Fruit fly (Drosophila melanogaster) whole organism, embryonic: ENCODE results near the gene CG10208.

Experiments
- Ada2b ChIP-seq: fragments of 200-800 bp; sonication (Bioruptor generic); IDR thresholded peaks from 2 replicates; pipeline ENCODE4 v1.3.6; 2022; ENCODE audit warnings: missing biosample characterization, missing genetic modification characterization
- Atf-2 ChIP-seq: fragments of 200-800 bp; sonication (Bioruptor generic); optimal IDR thresholded peaks from 2 replicates; lab custom pipeline; 2016; ENCODE audit warnings: missing biosample characterization, missing genetic modification characterization
- Bteb2 ChIP-seq: fragments of 200-800 bp; sonication (Bioruptor generic); optimal IDR thresholded peaks from 2 replicates; lab custom pipeline; 2016; ENCODE audit warnings: missing biosample characterization, missing genetic modification characterization
- C15 ChIP-seq: fragments of 200-800 bp; sonication (Bioruptor generic); IDR thresholded peaks from 3 replicates; pipeline ENCODE4 v1.3.6; 2022; ENCODE audit warnings: missing biosample characterization, missing genetic modification characterization
- CG12769 ChIP-seq: fragments of 200-800 bp; sonication (Bioruptor generic); optimal IDR thresholded peaks from 2 replicates; lab custom pipeline; 2019; ENCODE audit warnings: missing biosample characterization, mild to moderate bottlenecking, missing genetic modification characterization, moderate library complexity
- CG13296 ChIP-seq: fragments of 200-800 bp; sonication (Bioruptor generic); optimal IDR thresholded peaks from 3 replicates; lab custom pipeline; 2018; ENCODE audit warnings: missing biosample characterization, mild to moderate bottlenecking, missing genetic modification characterization
- CG14667 ChIP-seq: fragments of 200-800 bp; sonication (Bioruptor generic); IDR thresholded peaks from 2 replicates; pipeline ENCODE4 v1.3.6; 2022; ENCODE audit warnings: missing biosample characterization, missing genetic modification characterization
- CG17328 ChIP-seq: fragments of 200-800 bp; sonication (Bioruptor generic); IDR thresholded peaks from 2 replicates; pipeline ENCODE4 v1.3.6; 2022; ENCODE audit warnings: missing biosample characterization, missing genetic modification characterization
- CG17829 ChIP-seq: fragments of 200-800 bp; optimal IDR thresholded peaks from 2 replicates; lab custom pipeline; 2019; ENCODE audit warnings: missing biosample characterization, mild to moderate bottlenecking, missing genetic modification characterization, moderate library complexity
- CG1792 ChIP-seq: fragments of 200-800 bp; sonication (Bioruptor generic); optimal IDR thresholded peaks from 2 replicates; lab custom pipeline; 2016; ENCODE audit warnings: missing biosample characterization, missing genetic modification characterization
- CG18011 ChIP-seq: fragments of 200-800 bp; sonication (Bioruptor generic); optimal IDR thresholded peaks from 2 replicates; lab custom pipeline; 2017; ENCODE audit warnings: missing biosample characterization, missing genetic modification characterization, mild to moderate bottlenecking, moderate library complexity, missing genotype
- CG2678 ChIP-seq: fragments of 200-800 bp; sonication (Bioruptor generic); optimal IDR thresholded peaks from 3 replicates; lab custom pipeline; 2019; ENCODE audit warnings: missing biosample characterization, mild to moderate bottlenecking, missing genetic modification characterization, moderate library complexity
- CG2875 ChIP-seq: fragments of 200-800 bp; sonication (Bioruptor generic); optimal IDR thresholded peaks from 2 replicates; lab custom pipeline; 2017; ENCODE audit warnings: missing biosample characterization, mild to moderate bottlenecking, missing genetic modification characterization, missing genetic modification reagents
- CG8924 ChIP-seq: fragments of 200-800 bp; optimal IDR thresholded peaks from 3 replicates; lab custom pipeline; 2019; ENCODE audit warnings: missing biosample characterization, mild to moderate bottlenecking, missing genetic modification characterization, moderate library complexity
- CG9727 ChIP-seq: fragments of 200-800 bp; sonication (Bioruptor generic); optimal IDR thresholded peaks from 3 replicates; lab custom pipeline; 2017; ENCODE audit warnings: missing biosample characterization, mild to moderate bottlenecking, missing genetic modification characterization
- CG9797 ChIP-seq: fragments of 200-800 bp; sonication (Bioruptor generic); optimal IDR thresholded peaks from 3 replicates; lab custom pipeline; 2018; ENCODE audit warnings: missing biosample characterization, mild to moderate bottlenecking, missing genetic modification characterization
- CG9876 ChIP-seq: fragments of 200-800 bp; sonication (Bioruptor generic); optimal IDR thresholded peaks from 2 replicates; lab custom pipeline; 2016; ENCODE audit warnings: missing biosample characterization, missing genetic modification characterization
- CG9932 ChIP-seq: fragments of 200-800 bp; sonication (Bioruptor generic); IDR thresholded peaks from 2 replicates; pipeline ENCODE4 v1.3.6; 2022; ENCODE audit warnings: missing biosample characterization, missing genetic modification characterization
- D ChIP-seq, 2 experiments: fragments of 200-800 bp in 1 of 2; fragments of >200 bp in 1 of 2; sonication (Bioruptor generic) in 1 of 2; optimal IDR thresholded peaks; 2 replicates in 1 of 2; 3 replicates in 1 of 2; lab custom pipeline; 2017; ENCODE audit warnings: mild to moderate bottlenecking in 1 of 2, missing biosample characterization in 1 of 2, missing genetic modification characterization in 1 of 2, missing genetic modification reagents in 1 of 2
- D19B ChIP-seq: fragments of 200-800 bp; sonication (Bioruptor generic); optimal IDR thresholded peaks from 2 replicates; lab custom pipeline; 2017; ENCODE audit warnings: missing biosample characterization, mild to moderate bottlenecking, missing genetic modification characterization
- Dp ChIP-seq: fragments of 200-800 bp; sonication (Bioruptor generic); optimal IDR thresholded peaks from 2 replicates; lab custom pipeline; 2018; ENCODE audit warnings: missing biosample characterization, mild to moderate bottlenecking, missing genetic modification characterization, moderate library complexity
- E2f2 ChIP-seq: fragments of 200-800 bp; sonication (Bioruptor generic); IDR thresholded peaks from 2 replicates; pipeline ENCODE4 v1.3.6; 2022; ENCODE audit warnings: missing biosample characterization, missing genetic modification characterization
- Fer2 ChIP-seq: fragments of 200-800 bp; sonication (Bioruptor generic); optimal IDR thresholded peaks from 2 replicates; lab custom pipeline; 2018; ENCODE audit warnings: missing biosample characterization, mild to moderate bottlenecking, missing genetic modification characterization, moderate library complexity
- MBD-R2 ChIP-seq: fragments of 200-800 bp; sonication (Bioruptor generic); IDR thresholded peaks from 2 replicates; pipeline ENCODE4 v1.3.6; 2022; ENCODE audit warnings: missing biosample characterization, missing genetic modification characterization
- MESR4 ChIP-seq: fragments of 200-800 bp; sonication (Bioruptor generic); optimal IDR thresholded peaks from 2 replicates; lab custom pipeline; 2018; ENCODE audit warnings: missing biosample characterization, mild to moderate bottlenecking, missing genetic modification characterization, moderate library complexity
- NFAT ChIP-seq: fragments of 200-800 bp; sonication (Bioruptor generic); IDR thresholded peaks from 2 replicates; pipeline ENCODE4 v1.3.6; 2022; ENCODE audit warnings: missing biosample characterization, missing genetic modification characterization
- Pdp1 ChIP-seq, 2 experiments: fragments of 200-800 bp; sonication (Bioruptor generic); optimal IDR thresholded peaks; 3 replicates each; lab custom pipeline; 2016; ENCODE audit warnings: missing biosample characterization in 2 of 2, missing genetic modification characterization in 2 of 2, mild to moderate bottlenecking in 1 of 2, moderate library complexity in 1 of 2
- Ravus ChIP-seq: fragments of 200-800 bp; sonication (Bioruptor generic); IDR thresholded peaks from 2 replicates; pipeline ENCODE4 v1.3.6; 2022; ENCODE audit warnings: missing biosample characterization, missing genetic modification characterization
- Side ChIP-seq: fragments of 200-800 bp; sonication (Bioruptor generic); optimal IDR thresholded peaks from 2 replicates; lab custom pipeline; 2016; ENCODE audit warnings: missing biosample characterization, missing genetic modification characterization
- Xbp1 ChIP-seq: fragments of 200-800 bp; sonication (Bioruptor generic); optimal IDR thresholded peaks from 3 replicates; lab custom pipeline; 2016; ENCODE audit warnings: missing biosample characterization, mild to moderate bottlenecking, missing genetic modification characterization
- chn ChIP-seq: fragments of 200-800 bp; sonication (Bioruptor generic); optimal IDR thresholded peaks from 2 replicates; lab custom pipeline; 2016; ENCODE audit warnings: missing biosample characterization, missing genetic modification characterization
- corto ChIP-seq: fragments of 200-800 bp; sonication (Bioruptor generic); optimal IDR thresholded peaks from 2 replicates; lab custom pipeline; 2016; ENCODE audit warnings: missing biosample characterization, mild to moderate bottlenecking, missing genetic modification characterization, moderate library complexity
- crp ChIP-seq, 2 experiments: fragments of 200-800 bp; sonication (Bioruptor generic); optimal IDR thresholded peaks; 2 replicates in 1 of 2; 3 replicates in 1 of 2; lab custom pipeline; 2017; ENCODE audit warnings: missing biosample characterization in 2 of 2, missing genetic modification characterization in 2 of 2, mild to moderate bottlenecking in 1 of 2, moderate library complexity in 1 of 2
- danr ChIP-seq: fragments of 200-800 bp; sonication (Bioruptor generic); IDR thresholded peaks from 2 replicates; pipeline ENCODE4 v1.3.6; 2022; ENCODE audit warnings: missing biosample characterization, missing genetic modification characterization
- dmrt11E ChIP-seq: fragments of 200-800 bp; sonication (Bioruptor generic); optimal IDR thresholded peaks from 3 replicates; lab custom pipeline; 2018; ENCODE audit warnings: missing biosample characterization, mild to moderate bottlenecking, missing genetic modification characterization, moderate library complexity
- ftz-f1 ChIP-seq: fragments of 200-800 bp; sonication (Bioruptor generic); optimal IDR thresholded peaks from 2 replicates; lab custom pipeline; 2016; ENCODE audit warnings: missing biosample characterization, missing genetic modification characterization
- gro ChIP-seq: fragments of 200-800 bp; sonication (Bioruptor generic); optimal IDR thresholded peaks from 2 replicates; lab custom pipeline; 2016; ENCODE audit warnings: missing biosample characterization, missing genetic modification characterization
- gsb-n ChIP-seq: fragments of 200-800 bp; sonication (Bioruptor generic); optimal IDR thresholded peaks from 3 replicates; lab custom pipeline; 2018; ENCODE audit warnings: missing biosample characterization, mild to moderate bottlenecking, missing genetic modification characterization
- ham ChIP-seq: fragments of 200-800 bp; sonication (Bioruptor generic); IDR thresholded peaks from 2 replicates; pipeline ENCODE4 v1.3.6; 2022; ENCODE audit warnings: missing biosample characterization, missing genetic modification characterization
- lilli ChIP-seq: fragments of 200-800 bp; sonication (Bioruptor generic); optimal IDR thresholded peaks from 3 replicates; lab custom pipeline; 2016; ENCODE audit warnings: missing biosample characterization, missing genetic modification characterization
- mirr ChIP-seq: fragments of 200-800 bp; sonication (Bioruptor generic); optimal IDR thresholded peaks from 3 replicates; lab custom pipeline; 2018; ENCODE audit warnings: missing biosample characterization, mild to moderate bottlenecking, missing genetic modification characterization
- mld ChIP-seq: fragments of 200-800 bp; sonication (Bioruptor generic); IDR thresholded peaks from 3 replicates; pipeline ENCODE4 v1.3.6; 2022; ENCODE audit warnings: missing biosample characterization, missing genetic modification characterization; ENCODE audit not compliant: partially characterized antibody
- nom ChIP-seq: fragments of 200-800 bp; sonication (Bioruptor generic); optimal IDR thresholded peaks from 2 replicates; lab custom pipeline; 2017; ENCODE audit warnings: missing biosample characterization, missing genetic modification characterization, mild to moderate bottlenecking, moderate library complexity, missing genetic modification reagents
- psq ChIP-seq: fragments of 200-800 bp; sonication (Bioruptor generic); optimal IDR thresholded peaks from 2 replicates; lab custom pipeline; 2017; ENCODE audit warnings: missing biosample characterization, missing genetic modification characterization
- shn ChIP-seq: fragments of 200-800 bp; sonication (Bioruptor generic); optimal IDR thresholded peaks from 3 replicates; lab custom pipeline; 2016; ENCODE audit warnings: missing biosample characterization, missing genetic modification characterization
- sima ChIP-seq: fragments of 200-800 bp; sonication (Bioruptor generic); optimal IDR thresholded peaks from 2 replicates; lab custom pipeline; 2016; ENCODE audit warnings: missing biosample characterization, missing genetic modification characterization
- sisA ChIP-seq: fragments of 200-800 bp; sonication (Bioruptor generic); IDR thresholded peaks from 2 replicates; pipeline ENCODE4 v1.3.6; 2022; ENCODE audit warnings: missing biosample characterization, missing genetic modification characterization
- sqz ChIP-seq: fragments of 200-800 bp; sonication (Bioruptor generic); optimal IDR thresholded peaks from 3 replicates; lab custom pipeline; 2018; ENCODE audit warnings: missing biosample characterization, mild to moderate bottlenecking, missing genetic modification characterization
- tgo ChIP-seq: fragments of 200-800 bp; sonication (Bioruptor generic); IDR thresholded peaks from 3 replicates; pipeline ENCODE4 v1.3.6; 2022; ENCODE audit warnings: missing biosample characterization, missing genetic modification characterization
- tna ChIP-seq: fragments of 200-800 bp; sonication (Bioruptor generic); IDR thresholded peaks from 2 replicates; pipeline ENCODE4 v1.3.6; 2022; ENCODE audit warnings: missing biosample characterization, missing genetic modification characterization; ENCODE audit not compliant: partially characterized antibody

Gene CG10208

DNA sequence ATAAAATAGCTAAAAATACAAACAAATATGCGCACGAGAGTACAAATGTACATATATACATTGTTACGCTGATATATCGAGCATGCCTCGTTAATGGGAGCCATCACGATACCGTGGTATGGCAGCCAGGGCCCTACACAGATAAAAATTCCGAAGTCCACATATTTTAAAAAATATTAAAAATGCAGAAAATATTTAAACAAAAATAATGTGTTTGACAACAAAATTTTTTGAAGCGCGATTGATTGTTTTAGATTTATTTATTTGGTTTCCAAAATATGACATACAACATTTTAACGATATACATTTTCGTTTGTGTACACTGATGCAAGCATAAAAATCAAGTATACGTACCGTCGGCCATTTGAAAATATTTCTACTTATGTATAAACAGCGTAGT is 47.2 kb downstream of the CG10208 start (continued):
- TF ChIP-seq CG9932 (GFP tag; lab: Robert Waterston, UW) (peak; percentile 90), sisA (GFP tag; lab: Robert Waterston, UW) (peak; percentile 72), Dp (GFP tag; lab: Kevin White, UChicago) (no peak), Fer2 (tag; lab: Kevin White, UChicago) (peak; percentile 45), danr (GFP tag; lab: Robert Waterston, UW) (peak; percentile 43; the same call in 1 of the 2 replicates), Atf-2 (GFP tag; lab: Kevin White, UChicago) (peak; percentile 29), gsb-n (tag; lab: Kevin White, UChicago) (peak; percentile 4), CG17829 (tag; lab: Kevin White, UChicago) (peak; percentile 75), crp (GFP tag; optimal IDR thresholded peaks at IDR 0.05; lab: Kevin White, UChicago) (peak in 1 of 2 experiments; percentile 8), mirr (GFP tag; lab: Kevin White, UChicago) (peak; percentile 12), CG2678 (tag; lab: Kevin White, UChicago) (peak; percentile 90), mld (GFP tag; lab: Robert Waterston, UW) (no peak), D (optimal IDR thresholded peaks at IDR 0.05; lab: Kevin White, UChicago) (no peak), D (GFP tag; optimal IDR thresholded peaks at IDR 0.05; lab: Kevin White, UChicago) (peak; percentile 10), CG1792 (GFP tag; lab: Kevin White, UChicago) (peak; percentile 41), CG9727 (GFP tag; lab: Kevin White, UChicago) (peak; percentile 85), corto (GFP tag; lab: Kevin White, UChicago) (peak; percentile 11), MBD-R2 (GFP tag; lab: Robert Waterston, UW) (peak; percentile 58; the same call in 1 of the 2 replicates), CG13296 (GFP tag; lab: Kevin White, UChicago) (peak; percentile 75), sima (peak; percentile 22), shn (GFP tag; lab: Kevin White, UChicago) (peak; percentile 32), E2f2 (GFP tag; lab: Robert Waterston, UW) (peak; percentile 56; the same call in 1 of the 2 replicates), Ada2b (GFP tag; lab: Robert Waterston, UW) (peak; percentile 85), Bteb2 (GFP tag; lab: Kevin White, UChicago) (peak; percentile 75), D19B (GFP tag; lab: Kevin White, UChicago) (peak; percentile 76), CG9876 (GFP tag; lab: Kevin White, UChicago) (peak; percentile 1), psq (peak; percentile 9), chn (peak; percentile 35), lilli (GFP tag; lab: Kevin White, UChicago) (peak; percentile 93), CG2875 (GFP tag; lab: Kevin White, UChicago) (no peak), CG17328 (peak; percentile 67), tgo (GFP tag; lab: Robert Waterston, UW) (peak; percentile 82), tna (GFP tag; lab: Robert Waterston, UW) (no peak), ham (GFP tag; lab: Robert Waterston, UW) (peak; percentile 75; the same call in 1 of the 2 replicates), NFAT (GFP tag; lab: Robert Waterston, UW) (peak; percentile 71), gro (GFP tag; lab: Kevin White, UChicago) (peak; percentile 66), ftz-f1 (GFP tag; lab: Kevin White, UChicago) (no peak), sqz (peak; percentile 33), C15 (GFP tag; lab: Robert Waterston, UW) (0 out of 3 replicates have a peak, but pooled peaks have one; percentile 50), Xbp1 (peak; percentile 71), nom (GFP tag; lab: Kevin White, UChicago) (no peak), CG12769 (tag; lab: Kevin White, UChicago) (peak; percentile 82), CG14667 (GFP tag; lab: Robert Waterston, UW) (peak; percentile 55; the same call in 1 of the 2 replicates), dmrt11E (tag; lab: Kevin White, UChicago) (peak; percentile 5), Pdp1 (GFP tag; optimal IDR thresholded peaks at IDR 0.05; lab: Kevin White, UChicago) (peak; percentile 67 to 74), Ravus (GFP tag; lab: Robert Waterston, UW) (peak; percentile 55), CG9797 (GFP tag; lab: Kevin White, UChicago) (no peak), MESR4 (no peak), CG18011 (GFP tag; lab: Kevin White, UChicago) (peak; percentile 72), CG8924 (tag; lab: Kevin White, UChicago) (peak; percentile 85), Side (GFP tag; lab: Kevin White, UChicago) (peak; percentile 73)
